Worm (Caenorhabditis elegans): Measurements from ENCODE around the gene Y51H7BR.7.

Gene Y51H7BR.7

ce11 chrII:1519867-1520266 is 5.5 kb downstream of the Y51H7BR.7 start (continued):
- no peak for TF ChIP-seq skn-1 (tag; optimal IDR thresholded peaks at IDR 0.05)
- TF ChIP-seq aha-1 (tag; optimal IDR thresholded peaks at IDR 0.05) = no peak
- TF ChIP-seq nhr-71 (tag; optimal IDR thresholded peaks at IDR 0.05) = peak; percentile 35
- no peak for TF ChIP-seq unc-30 (tag; optimal IDR thresholded peaks at IDR 0.05)
- no peak for TF ChIP-seq ceh-8 (GFP tag; optimal IDR thresholded peaks at IDR 0.05)
- TF ChIP-seq egl-27 (tag; optimal IDR thresholded peaks at IDR 0.05) = no peak
- TF ChIP-seq lin-35 (GFP tag; optimal IDR thresholded peaks at IDR 0.05) = peak in 1 of 2 experiments; percentile 33
- no peak for TF ChIP-seq ceh-63 (GFP tag; optimal IDR thresholded peaks at IDR 0.05)
- no peak for TF ChIP-seq tlp-1 (tag; optimal IDR thresholded peaks at IDR 0.05)
- TF ChIP-seq mep-1 (tag; optimal IDR thresholded peaks at IDR 0.05) = no peak
- TF ChIP-seq fkh-10 (GFP tag; optimal IDR thresholded peaks at IDR 0.05) = peak; percentile 15
- TF ChIP-seq unc-98 (GFP tag; IDR thresholded peaks at IDR 0.05) = no peak
- no peak for TF ChIP-seq nhr-11 (tag; optimal IDR thresholded peaks at IDR 0.05)
- no peak for TF ChIP-seq unc-62 (GFP tag; optimal IDR thresholded peaks at IDR 0.05)
- TF ChIP-seq lir-3 (tag; optimal IDR thresholded peaks at IDR 0.05; ENCODE audit: poor library complexity) = no peak
- no peak for TF ChIP-seq sup-37 (GFP tag; optimal IDR thresholded peaks at IDR 0.05)
- no peak for TF ChIP-seq fos-1 (tag; optimal IDR thresholded peaks at IDR 0.05)
- TF ChIP-seq egl-13 (tag; optimal IDR thresholded peaks at IDR 0.05) = peak; percentile 15
- no peak for TF ChIP-seq mef-2 (tag; optimal IDR thresholded peaks at IDR 0.05)
- no peak for TF ChIP-seq snpc-4 (tag; optimal IDR thresholded peaks at IDR 0.05)
- no peak for TF ChIP-seq nhr-85 (tag)
- peak; percentile 52 for TF ChIP-seq fkh-8 (tag; optimal IDR thresholded peaks at IDR 0.05)
- peak; percentile 37 for TF ChIP-seq nhr-47 (tag; optimal IDR thresholded peaks at IDR 0.05)
- TF ChIP-seq vab-15 (tag; optimal IDR thresholded peaks at IDR 0.05) = no peak
- no peak for TF ChIP-seq pqm-1 (tag; optimal IDR thresholded peaks at IDR 0.05)
- TF ChIP-seq ets-5 (GFP tag; IDR thresholded peaks at IDR 0.05) = no peak
- TF ChIP-seq ces-1 (GFP tag; optimal IDR thresholded peaks at IDR 0.05) = no peak
- TF ChIP-seq unc-130 (tag; optimal IDR thresholded peaks at IDR 0.05) = no peak
- TF ChIP-seq ceh-88 (GFP tag; IDR thresholded peaks at IDR 0.05) = no peak
- no peak for TF ChIP-seq nhr-84 (tag; optimal IDR thresholded peaks at IDR 0.05)
- TF ChIP-seq mab-9 (GFP tag; IDR thresholded peaks at IDR 0.05) = peak; percentile 51; the same call in 1 of the 2 replicates
- peak in 1 of 3 experiments; percentile 20 for TF ChIP-seq dpl-1 (GFP tag; optimal IDR thresholded peaks at IDR 0.05)
- no peak for TF ChIP-seq nhr-237 (tag; optimal IDR thresholded peaks at IDR 0.05)
- no peak for TF ChIP-seq ama-1 (optimal IDR thresholded peaks at IDR 0.05)
- no peak for TF ChIP-seq efl-3 (GFP tag; optimal IDR thresholded peaks at IDR 0.05)
- TF ChIP-seq xbp-1 (tag; optimal IDR thresholded peaks at IDR 0.05) = no peak
- no peak for TF ChIP-seq hlh-17 (GFP tag; optimal IDR thresholded peaks at IDR 0.05; ENCODE audit: borderline replicate concordance)
- TF ChIP-seq lsy-2 (tag; optimal IDR thresholded peaks at IDR 0.05) = peak in 1 of 2 experiments; percentile 36
- peak; percentile 12 to 20 for TF ChIP-seq efl-1 (optimal IDR thresholded peaks at IDR 0.05)
- peak in 1 of 2 experiments; percentile 89 for TF ChIP-seq efl-1 (GFP tag; optimal IDR thresholded peaks at IDR 0.05 in 1 of 2)
- TF ChIP-seq zip-4 (GFP tag; optimal IDR thresholded peaks at IDR 0.05) = no peak
- TF ChIP-seq sptf-1 (tag; optimal IDR thresholded peaks at IDR 0.05) = no peak
- peak; percentile 33 for TF ChIP-seq lin-13 (GFP tag; optimal IDR thresholded peaks at IDR 0.05)
- TF ChIP-seq tbx-2 (tag; optimal IDR thresholded peaks at IDR 0.05) = no peak

DNA sequence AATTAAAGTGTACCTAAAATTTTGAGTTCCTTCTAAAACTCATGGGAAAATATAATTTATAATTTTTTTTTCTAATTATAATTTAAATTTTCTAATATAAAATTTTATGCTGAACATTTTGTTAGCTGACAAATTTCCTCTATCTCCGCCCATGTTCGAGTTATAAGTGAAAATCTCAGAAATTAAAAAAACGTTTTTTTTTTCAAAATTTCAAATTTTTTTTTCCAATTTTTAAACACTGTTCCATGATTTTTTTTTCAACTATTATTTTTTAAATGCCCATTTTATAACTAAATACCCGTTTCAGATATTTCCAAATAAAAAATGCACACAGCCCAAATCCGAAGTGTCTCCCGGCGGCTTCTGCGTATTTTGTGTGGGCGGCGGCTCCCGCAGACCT is 6.5 kb downstream of the Y51H7BR.7 start, which contains the start of gene Y51H7BR.8:
TSS of gene Y51H7BR.8 (plus strand) at position 301 of the 400 bp plus-strand sequence.
- TF ChIP-seq mab-9 (GFP tag; IDR thresholded peaks at IDR 0.05) (no peak), nhr-11 (tag; optimal IDR thresholded peaks at IDR 0.05) (no peak), jun-1 (tag; optimal IDR thresholded peaks at IDR 0.05) (no peak), hlh-17 (GFP tag; optimal IDR thresholded peaks at IDR 0.05; ENCODE audit: borderline replicate concordance) (no peak)

Measured in whole organism, L1 larva.